Fruit fly (Drosophila melanogaster) whole organism, embryonic: ENCODE measurements around the gene mRpS26.
A peak's percentile ranks its signal among the peaks of the same experiment; 100 is the strongest.

Experiments
- Ada2b ChIP-seq: fragments of 200-800 bp; sonication (Bioruptor generic); IDR thresholded peaks from 2 replicates; pipeline ENCODE4 v1.3.6; 2022; ENCODE audit warnings: missing biosample characterization, missing genetic modification characterization
- BEAF-32 ChIP-seq: fragments of 200-800 bp; sonication (Bioruptor generic); optimal IDR thresholded peaks from 3 replicates; lab custom pipeline; 2017; ENCODE audit warnings: missing biosample characterization, missing genetic modification characterization, mild to moderate bottlenecking, moderate library complexity, missing genetic modification reagents
- CG10321 ChIP-seq: fragments of 200-800 bp; sonication (Bioruptor generic); IDR thresholded peaks from 2 replicates; pipeline ENCODE4 v1.3.6; 2022; ENCODE audit warnings: missing biosample characterization, missing genetic modification characterization
- CG12155 ChIP-seq: fragments of 200-800 bp; sonication (Bioruptor generic); optimal IDR thresholded peaks from 3 replicates; lab custom pipeline; 2016; ENCODE audit warnings: missing biosample characterization, missing genetic modification characterization
- CG13424 ChIP-seq: fragments of 200-800 bp; sonication (Bioruptor generic); optimal IDR thresholded peaks from 2 replicates; lab custom pipeline; 2019; ENCODE audit warnings: missing biosample characterization, mild to moderate bottlenecking, missing genetic modification characterization, moderate library complexity
- CG15479 ChIP-seq: fragments of 200-800 bp; sonication (Bioruptor generic); optimal IDR thresholded peaks from 3 replicates; lab custom pipeline; 2019; ENCODE audit warnings: missing biosample characterization, mild to moderate bottlenecking, missing genetic modification characterization, moderate library complexity
- CG17359 ChIP-seq: fragments of 200-800 bp; sonication (Bioruptor generic); optimal IDR thresholded peaks from 3 replicates; lab custom pipeline; 2018; ENCODE audit warnings: missing biosample characterization, mild to moderate bottlenecking, missing genetic modification characterization, moderate library complexity
- CG17802 ChIP-seq: fragments of 200-800 bp; sonication (Bioruptor generic); optimal IDR thresholded peaks from 2 replicates; lab custom pipeline; 2018; ENCODE audit warnings: missing biosample characterization, mild to moderate bottlenecking, missing genetic modification characterization, moderate library complexity
- CG2202 ChIP-seq: fragments of 200-800 bp; sonication (Bioruptor generic); optimal IDR thresholded peaks from 2 replicates; lab custom pipeline; 2018; ENCODE audit warnings: missing biosample characterization, mild to moderate bottlenecking, missing genetic modification characterization
- CG2678 ChIP-seq: fragments of 200-800 bp; sonication (Bioruptor generic); optimal IDR thresholded peaks from 3 replicates; lab custom pipeline; 2019; ENCODE audit warnings: missing biosample characterization, mild to moderate bottlenecking, missing genetic modification characterization, moderate library complexity
- CG3407 ChIP-seq: fragments of 200-800 bp; sonication (Bioruptor generic); optimal IDR thresholded peaks from 2 replicates; lab custom pipeline; 2018; ENCODE audit warnings: missing biosample characterization, mild to moderate bottlenecking, missing genetic modification characterization
- CG4617 ChIP-seq: fragments of 200-800 bp; sonication (Bioruptor generic); optimal IDR thresholded peaks from 3 replicates; lab custom pipeline; 2016; ENCODE audit warnings: missing biosample characterization, missing genetic modification characterization, borderline replicate concordance
- CG6254 ChIP-seq: fragments of 200-800 bp; sonication (Bioruptor generic); optimal IDR thresholded peaks from 3 replicates; lab custom pipeline; 2017; ENCODE audit warnings: mild to moderate bottlenecking, missing biosample characterization, missing genetic modification reagents, missing genetic modification characterization
- CG6689 ChIP-seq: fragments of 200-800 bp; sonication (Bioruptor generic); IDR thresholded peaks from 2 replicates; pipeline ENCODE4 v1.3.6; 2022; ENCODE audit warnings: missing biosample characterization, missing genetic modification characterization
- CG7357 ChIP-seq: fragments of 200-800 bp; sonication (Bioruptor generic); IDR thresholded peaks from 3 replicates; pipeline ENCODE4 v1.3.6; 2022; ENCODE audit warnings: missing biosample characterization, missing genetic modification characterization
- CG8281 ChIP-seq: fragments of 200-800 bp; sonication (Bioruptor generic); optimal IDR thresholded peaks from 2 replicates; lab custom pipeline; 2018; ENCODE audit warnings: missing biosample characterization, mild to moderate bottlenecking, missing genetic modification characterization, moderate library complexity
- CG8290 ChIP-seq, 3 experiments: fragments of 200-800 bp; sonication (Bioruptor generic); optimal IDR thresholded peaks; 2 replicates each; lab custom pipeline; 2016 to 2019; ENCODE audit warnings: missing biosample characterization in 3 of 3, missing genetic modification characterization in 3 of 3, mild to moderate bottlenecking in 2 of 3, moderate library complexity in 1 of 3
- CG9876 ChIP-seq: fragments of 200-800 bp; sonication (Bioruptor generic); optimal IDR thresholded peaks from 2 replicates; lab custom pipeline; 2016; ENCODE audit warnings: missing biosample characterization, missing genetic modification characterization
- Doc3 ChIP-seq: fragments of 200-800 bp; sonication (Bioruptor generic); IDR thresholded peaks from 3 replicates; pipeline ENCODE4 v1.3.6; 2022; ENCODE audit warnings: missing biosample characterization, missing genetic modification characterization; ENCODE audit not compliant: partially characterized antibody
- Dref ChIP-seq: fragments of 200-800 bp; sonication (Bioruptor generic); IDR thresholded peaks from 2 replicates; pipeline ENCODE4 v1.3.6; 2022; ENCODE audit warnings: missing biosample characterization, missing genetic modification characterization
- Gug ChIP-seq: fragments of 200-800 bp; sonication (Bioruptor generic); IDR thresholded peaks from 4 replicates; pipeline ENCODE4 v1.3.6; 2022; ENCODE audit warnings: missing biosample characterization, missing genetic modification characterization
- H15 ChIP-seq: fragments of 200-800 bp; sonication (Bioruptor generic); IDR thresholded peaks from 3 replicates; pipeline ENCODE4 v1.3.6; 2022; ENCODE audit warnings: missing biosample characterization, missing genetic modification characterization
- Hmr ChIP-seq: fragments of 200-800 bp; sonication (Bioruptor generic); optimal IDR thresholded peaks from 3 replicates; lab custom pipeline; 2017; ENCODE audit warnings: mild to moderate bottlenecking, missing biosample characterization, missing genetic modification reagents, missing genetic modification characterization
- Lpt ChIP-seq: fragments of >200 bp; optimal IDR thresholded peaks from 2 replicates; lab custom pipeline; 2018; ENCODE audit warnings: missing biosample characterization, missing genetic modification characterization
- Meics ChIP-seq: fragments of 200-800 bp; sonication (Bioruptor generic); optimal IDR thresholded peaks from 2 replicates; lab custom pipeline; 2017; ENCODE audit warnings: missing biosample characterization, mild to moderate bottlenecking, missing genetic modification characterization
- Ptx1 ChIP-seq: fragments of 200-800 bp; sonication (Bioruptor generic); IDR thresholded peaks from 2 replicates; pipeline ENCODE4 v1.3.6; 2022; ENCODE audit warnings: missing biosample characterization, missing genetic modification characterization
- TFAM ChIP-seq: fragments of 200-800 bp; sonication (Bioruptor generic); optimal IDR thresholded peaks from 2 replicates; lab custom pipeline; 2017; ENCODE audit warnings: missing biosample characterization, missing genetic modification characterization, inconsistent platforms
- Vsx1 ChIP-seq: fragments of 200-800 bp; sonication (Bioruptor generic); optimal IDR thresholded peaks from 2 replicates; lab custom pipeline; 2017; ENCODE audit warnings: missing biosample characterization, mild to moderate bottlenecking, missing genetic modification characterization, missing genetic modification reagents
- Xbp1 ChIP-seq: fragments of 200-800 bp; sonication (Bioruptor generic); optimal IDR thresholded peaks from 3 replicates; lab custom pipeline; 2016; ENCODE audit warnings: missing biosample characterization, mild to moderate bottlenecking, missing genetic modification characterization
- ara ChIP-seq: fragments of 200-800 bp; sonication (Bioruptor generic); IDR thresholded peaks from 2 replicates; pipeline ENCODE4 v1.3.6; 2022; ENCODE audit warnings: missing biosample characterization, missing genetic modification characterization
- corto ChIP-seq: fragments of 200-800 bp; sonication (Bioruptor generic); optimal IDR thresholded peaks from 2 replicates; lab custom pipeline; 2016; ENCODE audit warnings: missing biosample characterization, mild to moderate bottlenecking, missing genetic modification characterization, moderate library complexity
- klu ChIP-seq: fragments of 200-800 bp; sonication (Bioruptor generic); IDR thresholded peaks from 2 replicates; pipeline ENCODE4 v1.3.6; 2022; ENCODE audit warnings: missing biosample characterization, missing genetic modification characterization
- lab ChIP-seq: fragments of 200-800 bp; sonication (Bioruptor generic); optimal IDR thresholded peaks from 3 replicates; lab custom pipeline; 2017; ENCODE audit warnings: missing biosample characterization, missing genetic modification characterization, mild to moderate bottlenecking, moderate library complexity, missing genetic modification reagents
- lola ChIP-seq, 3 experiments: fragments of >200 bp in 2 of 3; fragments of 200-800 bp in 1 of 3; sonication (Bioruptor generic) in 1 of 3; optimal IDR thresholded peaks; 2 replicates each; lab custom pipeline; 2017 to 2019; ENCODE audit warnings: missing biosample characterization in 3 of 3, missing genetic modification characterization in 3 of 3, mild to moderate bottlenecking in 1 of 3, moderate library complexity in 1 of 3
- maf-S ChIP-seq: fragments of 200-800 bp; sonication (Bioruptor generic); optimal IDR thresholded peaks from 2 replicates; lab custom pipeline; 2016; ENCODE audit warnings: missing biosample characterization, missing genetic modification characterization
- pan ChIP-seq, 4 experiments: fragments of >200 bp in 3 of 4; fragments of 200-800 bp in 1 of 4; sonication (Bioruptor generic) in 1 of 4; optimal IDR thresholded peaks in 3 of 4; IDR thresholded peaks in 1 of 4; 2 replicates each; pipeline versions ENCODE4 v1.3.6 to Lab custom; 2017 to 2022; ENCODE audit warnings: missing biosample characterization in 2 of 4, missing genetic modification characterization in 2 of 4, mixed read lengths in 1 of 4
- pfk ChIP-seq: fragments of 200-800 bp; sonication (Bioruptor generic); optimal IDR thresholded peaks from 2 replicates; lab custom pipeline; 2018; ENCODE audit warnings: missing biosample characterization, mild to moderate bottlenecking, missing genetic modification characterization, moderate library complexity
- pnt ChIP-seq: fragments of 200-800 bp; sonication (Bioruptor generic); optimal IDR thresholded peaks from 3 replicates; lab custom pipeline; 2016; ENCODE audit warnings: missing biosample characterization, missing genetic modification characterization
- schlank ChIP-seq: fragments of 200-800 bp; sonication (Bioruptor generic); optimal IDR thresholded peaks from 2 replicates; lab custom pipeline; 2018; ENCODE audit warnings: missing biosample characterization, mild to moderate bottlenecking, missing genetic modification characterization
- seq ChIP-seq: fragments of 200-800 bp; sonication (Bioruptor generic); IDR thresholded peaks from 2 replicates; pipeline ENCODE4 v1.3.6; 2022; ENCODE audit warnings: missing biosample characterization, missing genetic modification characterization
- sna ChIP-seq: fragments of 200-800 bp; sonication (Bioruptor generic); IDR thresholded peaks from 2 replicates; pipeline ENCODE4 v1.3.6; 2022; ENCODE audit warnings: missing biosample characterization, missing genetic modification characterization; ENCODE audit not compliant: partially characterized antibody
- tap ChIP-seq: fragments of 200-800 bp; optimal IDR thresholded peaks from 3 replicates; lab custom pipeline; 2019; ENCODE audit warnings: missing biosample characterization, mild to moderate bottlenecking, missing genetic modification characterization, moderate library complexity
- tll ChIP-seq, 2 experiments: fragments of 200-800 bp in 1 of 2; fragments of >200 bp in 1 of 2; sonication (Bioruptor generic) in 1 of 2; optimal IDR thresholded peaks; 2 replicates each; lab custom pipeline; 2017 to 2019; ENCODE audit warnings: missing biosample characterization in 2 of 2, missing genetic modification characterization in 2 of 2, mild to moderate bottlenecking in 1 of 2, moderate library complexity in 1 of 2
- trem ChIP-seq: fragments of 200-800 bp; optimal IDR thresholded peaks from 3 replicates; lab custom pipeline; 2019; ENCODE audit warnings: missing biosample characterization, mild to moderate bottlenecking, missing genetic modification characterization, moderate library complexity
- z ChIP-seq: fragments of 200-800 bp; sonication (Bioruptor generic); IDR thresholded peaks from 3 replicates; pipeline ENCODE4 v1.3.6; 2022; ENCODE audit warnings: missing biosample characterization, missing genetic modification characterization
- zen2 ChIP-seq: fragments of 200-800 bp; sonication (Bioruptor generic); IDR thresholded peaks from 3 replicates; pipeline ENCODE4 v1.3.6; 2022; ENCODE audit warnings: missing biosample characterization, missing genetic modification characterization; ENCODE audit not compliant: partially characterized antibody
- zfh2 ChIP-seq: fragments of 200-800 bp; sonication (Bioruptor generic); optimal IDR thresholded peaks from 2 replicates; lab custom pipeline; 2016; ENCODE audit warnings: missing biosample characterization, missing genetic modification characterization

The mRpS26 gene

dm6 chr3L:18148418-18148973, 42.1 kb downstream of the mRpS26 start, which contains the start of gene CG7330 (continued):
- no peak for TF ChIP-seq tll (GFP tag; optimal IDR thresholded peaks at IDR 0.05; lab: Kevin White, UChicago)
- TF ChIP-seq zfh2 (GFP tag; lab: Kevin White, UChicago) = peak; percentile 69
- no peak for TF ChIP-seq sna (GFP tag; lab: Robert Waterston, UW)
- TF ChIP-seq Vsx1 (GFP tag; lab: Kevin White, UChicago) = peak; percentile 72
- TF ChIP-seq Xbp1 (GFP tag; lab: Kevin White, UChicago) = peak; percentile 91
- 0 out of 2 replicates have a peak, but pooled peaks have one; percentile 12 for TF ChIP-seq CG10321 (GFP tag; lab: Robert Waterston, UW)
- peak; percentile 81 for TF ChIP-seq CG7357 (GFP tag; lab: Robert Waterston, UW)
- TF ChIP-seq Lpt (GFP tag; lab: Kevin White, UChicago) = no peak
- peak; percentile 93 for TF ChIP-seq Meics (GFP tag; lab: Kevin White, UChicago)
- TF ChIP-seq Doc3 (GFP tag; lab: Robert Waterston, UW) = no peak
- TF ChIP-seq lola (GFP tag; optimal IDR thresholded peaks at IDR 0.05; lab: Kevin White, UChicago) = peak in 1 of 3 experiments; percentile 43
- TF ChIP-seq CG17802 (tag; lab: Kevin White, UChicago) = peak; percentile 19
- TF ChIP-seq lab = peak; percentile 95
- peak; percentile 86 for TF ChIP-seq CG12155 (GFP tag; lab: Kevin White, UChicago)
- TF ChIP-seq schlank (tag; lab: Kevin White, UChicago) = peak; percentile 60
- peak; percentile 44 for TF ChIP-seq TFAM
- peak; percentile 96 for TF ChIP-seq CG13424 (tag; lab: Kevin White, UChicago)
- no peak for TF ChIP-seq pfk (GFP tag; lab: Kevin White, UChicago)
- peak; percentile 80; the same call in 2 of the 3 replicates for TF ChIP-seq H15
- TF ChIP-seq CG9876 (GFP tag; lab: Kevin White, UChicago) = no peak
- TF ChIP-seq CG6254 = peak; percentile 35
- TF ChIP-seq CG2202 (tag; lab: Kevin White, UChicago) = no peak
- TF ChIP-seq maf-S (GFP tag; lab: Kevin White, UChicago) = no peak
- TF ChIP-seq seq (GFP tag; lab: Robert Waterston, UW) = peak; percentile 88
- peak; percentile 45 for TF ChIP-seq CG4617 (GFP tag; lab: Kevin White, UChicago)
- TF ChIP-seq tap (tag; lab: Kevin White, UChicago) = peak; percentile 91
- peak; percentile 94 for TF ChIP-seq Ptx1
- TF ChIP-seq pnt = peak; percentile 19
- TF ChIP-seq CG8290 (GFP tag; optimal IDR thresholded peaks at IDR 0.05; lab: Kevin White, UChicago) = peak; percentile 18
- peak in 1 of 2 experiments; percentile 53 for TF ChIP-seq CG8290 (tag; optimal IDR thresholded peaks at IDR 0.05; lab: Kevin White, UChicago)
- peak; percentile 20 for TF ChIP-seq corto (GFP tag; lab: Kevin White, UChicago)
- TF ChIP-seq zen2 (GFP tag; lab: Robert Waterston, UW) = no peak
- TF ChIP-seq ara (GFP tag; lab: Robert Waterston, UW) = peak; percentile 60; the same call in 1 of the 2 replicates
- peak; percentile 83 for TF ChIP-seq CG8281 (tag; lab: Kevin White, UChicago)
- TF ChIP-seq Ada2b (GFP tag; lab: Robert Waterston, UW) = no peak; the same call in none of the 2 replicates
- peak; percentile 95 for TF ChIP-seq Hmr (GFP tag; lab: Kevin White, UChicago)
- TF ChIP-seq BEAF-32 (GFP tag; lab: Kevin White, UChicago) = no peak
- peak; percentile 95 for TF ChIP-seq CG17359 (tag; lab: Kevin White, UChicago)
- peak; percentile 83 for TF ChIP-seq CG3407 (GFP tag; lab: Kevin White, UChicago)
- TF ChIP-seq z (GFP tag; lab: Robert Waterston, UW) = no peak
- no peak for TF ChIP-seq Dref
- no peak for TF ChIP-seq CG15479 (GFP tag; lab: Kevin White, UChicago)
- TF ChIP-seq klu (GFP tag; lab: Robert Waterston, UW) = peak; percentile 82
- peak; percentile 79 for TF ChIP-seq Gug (GFP tag; lab: Robert Waterston, UW)
- TF ChIP-seq CG6689 = peak; percentile 92
- TF ChIP-seq pan (optimal IDR thresholded peaks at IDR 0.05; lab: Kevin White, UChicago) = no peak
- TF ChIP-seq pan (GFP tag; optimal IDR thresholded peaks at IDR 0.05 in 1 of 2, IDR thresholded peaks at IDR 0.05 in 1 of 2) = peak in 1 of 2 experiments; percentile 90
- peak; percentile 63 for TF ChIP-seq trem (tag; lab: Kevin White, UChicago)
- TF ChIP-seq CG2678 (tag; lab: Kevin White, UChicago) = peak; percentile 97
